Worm (Caenorhabditis elegans) whole organism, early embryonic: Measurements from ENCODE around the gene mau-8.

Experiments used
- B0310.2 ChIP-seq: sonication (generic microtip); optimal IDR thresholded peaks from 2 replicates; lab custom pipeline; 2016; ENCODE audit warnings: mild to moderate bottlenecking, missing genetic modification characterization, missing compliant biosample characterization
- F13C5.2 ChIP-seq: sonication (generic microtip); optimal IDR thresholded peaks from 2 replicates; lab custom pipeline; 2017; ENCODE audit warnings: mild to moderate bottlenecking, missing genetic modification characterization, inconsistent platforms, missing compliant biosample characterization
- aly-1 ChIP-seq: sonication (generic microtip); optimal IDR thresholded peaks from 2 replicates; lab custom pipeline; 2016; ENCODE audit warnings: missing genetic modification characterization, missing compliant biosample characterization
- ama-1 ChIP-seq: fragments of 150-350 bp; optimal IDR thresholded peaks from 2 replicates; lab custom pipeline; 2014
- ceh-13 ChIP-seq: fragments of 200-800 bp; sonication (Bioruptor generic); optimal IDR thresholded peaks from 2 replicates; lab custom pipeline; 2018; ENCODE audit warnings: mild to moderate bottlenecking, missing genetic modification characterization, missing compliant biosample characterization
- ceh-36 ChIP-seq: sonication (generic microtip); optimal IDR thresholded peaks from 2 replicates; lab custom pipeline; 2016; ENCODE audit warnings: missing genetic modification characterization, inconsistent platforms, missing compliant biosample characterization
- ets-7 ChIP-seq: sonication (generic microtip); optimal IDR thresholded peaks from 2 replicates; lab custom pipeline; 2016; ENCODE audit warnings: missing genotype, missing genetic modification characterization, missing compliant biosample characterization
- flt-1 ChIP-seq: fragments of 200-800 bp; sonication (Bioruptor generic); IDR thresholded peaks from 2 replicates; pipeline ENCODE4 v1.3.6; 2022; ENCODE audit warnings: missing genetic modification characterization, missing compliant biosample characterization
- hmbx-1 ChIP-seq: sonication (generic microtip); optimal IDR thresholded peaks from 2 replicates; lab custom pipeline; 2016; ENCODE audit warnings: mild to moderate bottlenecking, missing genetic modification characterization, missing compliant biosample characterization
- scrt-1 ChIP-seq: fragments of 200-800 bp; sonication (Bioruptor generic); IDR thresholded peaks from 2 replicates; pipeline ENCODE4 v1.3.6; 2022; ENCODE audit warnings: missing genetic modification characterization, missing compliant biosample characterization
- sea-1 ChIP-seq: fragments of 200-800 bp; sonication (Bioruptor generic); conservative IDR thresholded peaks from 2 replicates; pipeline ENCODE4 v1.3.6; 2022; ENCODE audit warnings: missing genetic modification characterization, missing compliant biosample characterization
- tra-4 ChIP-seq: sonication (generic microtip); optimal IDR thresholded peaks from 2 replicates; lab custom pipeline; 2017; ENCODE audit warnings: missing genetic modification characterization, missing compliant biosample characterization

DNA sequence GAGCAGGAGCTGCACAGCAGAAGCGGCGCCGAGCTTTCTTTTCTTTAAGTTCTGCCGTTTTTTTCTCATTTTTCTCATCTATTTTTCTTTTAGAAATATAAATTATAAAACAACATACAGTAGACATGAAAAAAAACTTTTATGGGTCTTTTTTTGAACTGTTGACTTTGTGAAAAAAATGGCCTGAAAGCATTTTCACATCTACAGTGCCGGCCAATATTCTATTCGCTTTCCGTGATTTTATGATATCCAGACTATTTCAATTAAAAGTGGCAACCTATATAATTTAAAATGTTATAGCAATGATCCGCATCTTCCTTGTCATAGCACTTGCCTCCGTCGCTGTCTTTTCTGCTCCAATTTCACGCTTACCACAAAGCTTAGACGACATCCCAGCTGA, 49.8 kb upstream of the mau-8 start, which contains the start of gene far-6:
- TF ChIP-seq B0310.2 (no peak), sea-1 (no peak), ceh-13 (no peak), ama-1 (lab: Kevin White, UChicago) (no peak), flt-1 (GFP tag; lab: Robert Waterston, UW) (no peak), aly-1 (tag; lab: Kevin White, UChicago) (no peak), scrt-1 (GFP tag; lab: Robert Waterston, UW) (no peak), tra-4 (tag; lab: Kevin White, UChicago) (no peak), ets-7 (tag; lab: Kevin White, UChicago) (no peak), F13C5.2 (tag; lab: Kevin White, UChicago) (no peak), ceh-36 (tag; lab: Kevin White, UChicago) (no peak), hmbx-1 (tag; lab: Kevin White, UChicago) (no peak)
